Worm (Caenorhabditis elegans): ENCODE results near the gene ilcr-1.

- TF ChIP-seq ztf-29 (GFP tag; IDR thresholded peaks at IDR 0.05) (no peak), klf-2 (GFP tag; conservative IDR thresholded peaks at IDR 0.05) (no peak), flt-1 (GFP tag; IDR thresholded peaks at IDR 0.05) (no peak), cog-1 (tag; optimal IDR thresholded peaks at IDR 0.05) (no peak)
These were observed 41.8 kb downstream of the ilcr-1 start for ce11 chrIV:14318054-14318453.

Data from whole organism, midembryonic.